Worm (Caenorhabditis elegans) whole organism, young adult: ENCODE results near the gene frpr-3.

Experiments
- B0035.1 ChIP-seq: sonication (generic microtip); optimal IDR thresholded peaks from 2 replicates; lab custom pipeline; 2016; ENCODE audit warnings: missing genetic modification characterization, mild to moderate bottlenecking, missing compliant biosample characterization, missing genotype, missing genetic modification reagents
- B0336.3 ChIP-seq: fragments of 200-800 bp; sonication (Bioruptor generic); IDR thresholded peaks from 2 replicates; pipeline ENCODE4 v1.3.6; 2022; ENCODE audit warnings: missing genetic modification characterization, missing compliant biosample characterization
- C06A6.2 ChIP-seq: fragments of 200-800 bp; sonication (Bioruptor generic); conservative IDR thresholded peaks from 2 replicates; pipeline ENCODE4 v1.3.6; 2022; ENCODE audit warnings: missing genetic modification characterization, missing compliant biosample characterization
- C17E4.6 ChIP-seq: fragments of 200-800 bp; sonication (Bioruptor generic); IDR thresholded peaks from 2 replicates; pipeline ENCODE4 v1.3.6; 2022; ENCODE audit warnings: missing genetic modification reagents, missing genetic modification characterization, missing compliant biosample characterization
- F39B2.1 ChIP-seq: fragments of 200-800 bp; sonication (Bioruptor generic); IDR thresholded peaks from 2 replicates; pipeline ENCODE4 v1.3.6; 2022; ENCODE audit warnings: missing genetic modification reagents, missing genetic modification characterization, missing compliant biosample characterization
- F55B11.4 ChIP-seq: sonication (generic microtip); optimal IDR thresholded peaks from 2 replicates; lab custom pipeline; 2016; ENCODE audit warnings: missing compliant biosample characterization, missing genetic modification characterization, borderline replicate concordance; ENCODE audit not compliant: insufficient read depth
- T07F8.4 ChIP-seq: sonication (generic microtip); optimal IDR thresholded peaks from 2 replicates; lab custom pipeline; 2016; ENCODE audit warnings: mild to moderate bottlenecking, missing genetic modification characterization, moderate library complexity, missing compliant biosample characterization
- Y53G8AR.9 ChIP-seq: fragments of 200-800 bp; sonication (Bioruptor generic); conservative IDR thresholded peaks from 2 replicates; pipeline ENCODE4 v1.3.6; 2022; ENCODE audit warnings: missing genetic modification reagents, missing genetic modification characterization, missing compliant biosample characterization
- Y67H2A.10 ChIP-seq: fragments of 200-800 bp; sonication (Bioruptor generic); conservative IDR thresholded peaks from 2 replicates; pipeline ENCODE4 v1.3.6; 2022; ENCODE audit warnings: missing genetic modification reagents, missing genetic modification characterization, missing compliant biosample characterization
- akir-1 ChIP-seq: fragments of 200-800 bp; sonication (Bioruptor generic); optimal IDR thresholded peaks from 2 replicates; lab custom pipeline; 2018; ENCODE audit warnings: mild to moderate bottlenecking, missing genetic modification characterization, moderate library complexity, missing compliant biosample characterization
- ama-1 ChIP-seq, 3 experiments: fragments of 150-350 bp in 1 of 3; sonication (generic microtip) in 2 of 3; optimal IDR thresholded peaks; 2 replicates each; lab custom pipeline; 2014 to 2018; ENCODE audit warnings: missing biosample characterization in 2 of 3, missing genetic modification characterization in 2 of 3, missing genetic modification reagents in 2 of 3
- atf-7 ChIP-seq: sonication (generic microtip); optimal IDR thresholded peaks from 2 replicates; lab custom pipeline; 2017; ENCODE audit warnings: mild to moderate bottlenecking, missing genetic modification characterization, missing compliant biosample characterization
- attf-3 ChIP-seq: fragments of 200-800 bp; sonication (Bioruptor generic); conservative IDR thresholded peaks from 2 replicates; pipeline ENCODE4 v1.3.6; 2022; ENCODE audit warnings: missing genetic modification reagents, missing genetic modification characterization, missing compliant biosample characterization
- bed-1 ChIP-seq: fragments of 200-800 bp; sonication (Bioruptor generic); IDR thresholded peaks from 2 replicates; pipeline ENCODE4 v1.3.6; 2022; ENCODE audit warnings: missing genetic modification reagents, missing genetic modification characterization, missing compliant biosample characterization
- cebp-1 ChIP-seq, 2 experiments: fragments of 200-800 bp in 1 of 2; sonication (Bioruptor generic) in 1 of 2; sonication (generic microtip) in 1 of 2; IDR thresholded peaks in 1 of 2; optimal IDR thresholded peaks in 1 of 2; 2 replicates each; pipeline versions ENCODE4 v1.3.6 to Lab custom; 2017 to 2022; ENCODE audit warnings: missing compliant biosample characterization in 2 of 2, missing genetic modification characterization in 2 of 2, mild to moderate bottlenecking in 1 of 2, missing genetic modification reagents in 1 of 2, moderate library complexity in 1 of 2
- ceh-100 ChIP-seq: fragments of 200-800 bp; sonication (Bioruptor generic); IDR thresholded peaks from 2 replicates; pipeline ENCODE4 v1.3.6; 2022; ENCODE audit warnings: missing genetic modification reagents, missing genetic modification characterization, missing compliant biosample characterization
- chd-7 ChIP-seq: sonication (generic microtip); optimal IDR thresholded peaks from 2 replicates; lab custom pipeline; 2016; ENCODE audit warnings: mild to moderate bottlenecking, missing genetic modification characterization, moderate library complexity, missing compliant biosample characterization
- dpff-1 ChIP-seq: sonication (generic microtip); optimal IDR thresholded peaks from 2 replicates; lab custom pipeline; 2017; ENCODE audit warnings: mild to moderate bottlenecking, missing genetic modification characterization, missing compliant biosample characterization
- efl-1 ChIP-seq: fragments of 150-350 bp; optimal IDR thresholded peaks from 2 replicates; lab custom pipeline; 2014; ENCODE audit warnings: missing biosample characterization, missing genetic modification reagents, missing genetic modification characterization
- egl-18 ChIP-seq: fragments of 200-800 bp; sonication (Bioruptor generic); IDR thresholded peaks from 2 replicates; pipeline ENCODE4 v1.3.6; 2022; ENCODE audit warnings: missing genetic modification reagents, missing genetic modification characterization, missing compliant biosample characterization
- egrh-3 ChIP-seq: fragments of 200-800 bp; sonication (Bioruptor generic); IDR thresholded peaks from 2 replicates; pipeline ENCODE4 v1.3.6; 2022; ENCODE audit warnings: missing genetic modification reagents, missing genetic modification characterization, missing compliant biosample characterization
- fkh-3 ChIP-seq: sonication (generic microtip); optimal IDR thresholded peaks from 2 replicates; lab custom pipeline; 2016; ENCODE audit warnings: mild to moderate bottlenecking, missing genetic modification characterization, missing compliant biosample characterization
- gei-17 ChIP-seq: fragments of 200-800 bp; sonication (Bioruptor generic); optimal IDR thresholded peaks from 2 replicates; lab custom pipeline; 2018; ENCODE audit warnings: mild to moderate bottlenecking, missing genetic modification characterization, missing compliant biosample characterization
- him-1 ChIP-seq: sonication (generic microtip); optimal IDR thresholded peaks from 2 replicates; lab custom pipeline; 2016; ENCODE audit warnings: missing genotype, missing genetic modification reagents, missing genetic modification characterization, missing compliant biosample characterization
- hmg-1.2 ChIP-seq: fragments of 200-800 bp; sonication (Bioruptor generic); IDR thresholded peaks from 2 replicates; pipeline ENCODE4 v1.3.6; 2022; ENCODE audit warnings: missing genetic modification reagents, missing genetic modification characterization, missing compliant biosample characterization
- hmg-20 ChIP-seq: fragments of 200-800 bp; sonication (Bioruptor generic); IDR thresholded peaks from 2 replicates; pipeline ENCODE4 v1.3.6; 2022; ENCODE audit warnings: missing genetic modification reagents, missing genetic modification characterization, missing compliant biosample characterization
- let-526 ChIP-seq: fragments of 200-800 bp; sonication (Bioruptor generic); IDR thresholded peaks from 2 replicates; pipeline ENCODE4 v1.3.6; 2022; ENCODE audit warnings: missing genetic modification reagents, missing genetic modification characterization, missing compliant biosample characterization
- lin-26 ChIP-seq: fragments of 200-800 bp; sonication (Bioruptor generic); IDR thresholded peaks from 2 replicates; pipeline ENCODE4 v1.3.6; 2022; ENCODE audit warnings: missing genetic modification reagents, missing genetic modification characterization, missing compliant biosample characterization
- lin-54 ChIP-seq: fragments of 200-800 bp; sonication (Bioruptor generic); optimal IDR thresholded peaks from 2 replicates; lab custom pipeline; 2018; ENCODE audit warnings: mild to moderate bottlenecking, missing genetic modification characterization, missing compliant biosample characterization
- lir-1 ChIP-seq: fragments of 200-800 bp; sonication (Bioruptor generic); conservative IDR thresholded peaks from 2 replicates; pipeline ENCODE4 v1.3.6; 2022; ENCODE audit warnings: missing genetic modification reagents, missing genetic modification characterization, missing compliant biosample characterization
- lsl-1 ChIP-seq: fragments of 200-800 bp; sonication (Bioruptor generic); optimal IDR thresholded peaks from 2 replicates; lab custom pipeline; 2018; ENCODE audit warnings: mild to moderate bottlenecking, missing genetic modification characterization, moderate library complexity, missing compliant biosample characterization
- mes-4 ChIP-seq: sonication (generic microtip); optimal IDR thresholded peaks from 2 replicates; lab custom pipeline; 2016; ENCODE audit warnings: missing genotype, missing genetic modification characterization, missing compliant biosample characterization
- nfya-2 ChIP-seq: fragments of 200-800 bp; sonication (Bioruptor generic); IDR thresholded peaks from 2 replicates; pipeline ENCODE4 v1.3.6; 2022; ENCODE audit warnings: missing genetic modification reagents, missing genetic modification characterization, missing compliant biosample characterization
- nfyb-1 ChIP-seq: fragments of 200-800 bp; sonication (Bioruptor generic); IDR thresholded peaks from 2 replicates; pipeline ENCODE4 v1.3.6; 2022; ENCODE audit warnings: missing genetic modification reagents, missing genetic modification characterization, missing compliant biosample characterization
- nhr-27 ChIP-seq: fragments of 200-800 bp; sonication (Bioruptor generic); optimal IDR thresholded peaks from 2 replicates; lab custom pipeline; 2018; ENCODE audit warnings: mild to moderate bottlenecking, missing genetic modification characterization, moderate library complexity, missing compliant biosample characterization
- nhr-80 ChIP-seq: sonication (generic microtip); optimal IDR thresholded peaks from 2 replicates; lab custom pipeline; 2016; ENCODE audit warnings: missing genetic modification characterization, missing compliant biosample characterization
- nhr-90 ChIP-seq: sonication (generic microtip); optimal IDR thresholded peaks from 2 replicates; lab custom pipeline; 2016; ENCODE audit warnings: missing genotype, mild to moderate bottlenecking, missing genetic modification characterization, missing compliant biosample characterization
- rcor-1 ChIP-seq: fragments of 200-800 bp; sonication (Bioruptor generic); IDR thresholded peaks from 2 replicates; pipeline ENCODE4 v1.3.6; 2022; ENCODE audit warnings: missing genetic modification reagents, missing genetic modification characterization, missing compliant biosample characterization
- repo-1 ChIP-seq: sonication (generic microtip); optimal IDR thresholded peaks from 2 replicates; lab custom pipeline; 2017; ENCODE audit warnings: mild to moderate bottlenecking, missing genetic modification characterization, missing compliant biosample characterization
- sea-2 ChIP-seq: fragments of 200-800 bp; sonication (Bioruptor generic); IDR thresholded peaks from 2 replicates; pipeline ENCODE4 v1.3.6; 2022; ENCODE audit warnings: missing genetic modification characterization, missing compliant biosample characterization
- snpc-1.1 ChIP-seq: sonication (generic microtip); optimal IDR thresholded peaks from 2 replicates; lab custom pipeline; 2017; ENCODE audit warnings: missing genetic modification characterization, mild to moderate bottlenecking, missing compliant biosample characterization, antibody characterized with exemption, moderate library complexity, missing genotype, missing genetic modification reagents; ENCODE audit not compliant: insufficient read depth
- xnd-1 ChIP-seq: sonication (generic microtip); optimal IDR thresholded peaks from 2 replicates; lab custom pipeline; 2016; ENCODE audit warnings: missing genotype, missing genetic modification reagents, missing genetic modification characterization, missing compliant biosample characterization
- zim-3 ChIP-seq: sonication (generic microtip); optimal IDR thresholded peaks from 2 replicates; lab custom pipeline; 2017; ENCODE audit warnings: mild to moderate bottlenecking, missing genetic modification characterization, moderate library complexity, missing compliant biosample characterization
- ztf-18 ChIP-seq: sonication (generic microtip); optimal IDR thresholded peaks from 2 replicates; lab custom pipeline; 2016; ENCODE audit warnings: missing genotype, mild to moderate bottlenecking, missing genetic modification characterization, missing compliant biosample characterization
- ztf-22 ChIP-seq: fragments of 200-800 bp; sonication (Bioruptor generic); optimal IDR thresholded peaks from 2 replicates; lab custom pipeline; 2018; ENCODE audit warnings: mild to moderate bottlenecking, missing genetic modification characterization, moderate library complexity, missing compliant biosample characterization
- ztf-25 ChIP-seq: fragments of 200-800 bp; sonication (Bioruptor generic); IDR thresholded peaks from 2 replicates; pipeline ENCODE4 v1.3.6; 2022; ENCODE audit warnings: missing genetic modification reagents, missing genetic modification characterization, missing compliant biosample characterization
- ztf-26 ChIP-seq: sonication (generic microtip); optimal IDR thresholded peaks from 2 replicates; lab custom pipeline; 2017; ENCODE audit warnings: missing genetic modification characterization, missing compliant biosample characterization

frpr-3 gene

ce11 chrV:7804064-7804800 is 33.2 kb downstream of the frpr-3 start, which contains the start of gene uvs-1 (continued):
- TF ChIP-seq C17E4.6 (GFP tag; lab: Robert Waterston, UW) (0 out of 2 replicates have a peak, but pooled peaks have one; percentile 28), lin-26 (GFP tag; lab: Robert Waterston, UW) (0 out of 2 replicates have a peak, but pooled peaks have one; percentile 7), nhr-80 (tag; lab: Kevin White, UChicago) (peak; percentile 47), nfya-2 (no peak), T07F8.4 (no peak), lsl-1 (no peak), egl-18 (no peak), akir-1 (GFP tag; lab: Kevin White, UChicago) (no peak), bed-1 (no peak), chd-7 (tag; lab: Kevin White, UChicago) (no peak), ztf-26 (tag; lab: Kevin White, UChicago) (no peak), rcor-1 (GFP tag; lab: Robert Waterston, UW) (no peak), F55B11.4 (no peak), hmg-20 (GFP tag; lab: Robert Waterston, UW) (no peak), C06A6.2 (GFP tag; lab: Robert Waterston, UW) (no peak), him-1 (tag; lab: Kevin White, UChicago) (no peak), hmg-1.2 (GFP tag; lab: Robert Waterston, UW) (peak; percentile 37), ceh-100 (peak; percentile 25; the same call in 1 of the 2 replicates), mes-4 (no peak), snpc-1.1 (no peak), nhr-27 (no peak), gei-17 (GFP tag; lab: Kevin White, UChicago) (no peak), lin-54 (GFP tag; lab: Kevin White, UChicago) (peak; percentile 23), B0035.1 (no peak), let-526 (GFP tag; lab: Robert Waterston, UW) (0 out of 2 replicates have a peak, but pooled peaks have one; percentile 20), F39B2.1 (GFP tag; lab: Robert Waterston, UW) (no peak), nfyb-1 (GFP tag; lab: Robert Waterston, UW) (no peak), Y53G8AR.9 (GFP tag; lab: Robert Waterston, UW) (no peak), repo-1 (tag; lab: Kevin White, UChicago) (no peak), ztf-22 (GFP tag; lab: Kevin White, UChicago) (no peak), atf-7 (tag; lab: Kevin White, UChicago) (no peak), sea-2 (GFP tag; lab: Robert Waterston, UW) (no peak), ztf-25 (GFP tag; lab: Robert Waterston, UW) (no peak), Y67H2A.10 (GFP tag; lab: Robert Waterston, UW) (peak; percentile 56; the same call in 1 of the 2 replicates), cebp-1 (GFP tag; IDR thresholded peaks at IDR 0.05; lab: Robert Waterston, UW) (no peak), cebp-1 (tag; optimal IDR thresholded peaks at IDR 0.05; lab: Kevin White, UChicago) (peak; percentile 61), ama-1 (optimal IDR thresholded peaks at IDR 0.05; lab: Kevin White, UChicago) (peak; percentile 32), ama-1 (GFP tag; optimal IDR thresholded peaks at IDR 0.05; lab: Kevin White, UChicago) (no peak), nhr-90 (no peak), fkh-3 (tag; lab: Kevin White, UChicago) (no peak), zim-3 (tag; lab: Kevin White, UChicago) (no peak), lir-1 (GFP tag; lab: Robert Waterston, UW) (no peak), attf-3 (GFP tag; lab: Robert Waterston, UW) (no peak), ztf-18 (peak; percentile 32), xnd-1 (tag; lab: Kevin White, UChicago) (peak; percentile 58), B0336.3 (peak; percentile 49; the same call in 1 of the 2 replicates), dpff-1 (no peak), efl-1 (GFP tag; lab: Kevin White, UChicago) (peak; percentile 89), egrh-3 (GFP tag; lab: Robert Waterston, UW) (no peak)
